Fruit fly (Drosophila melanogaster) whole organism, prepupa: ENCODE measurements around the gene CG17145.

ENCODE experiments used
- CG10631 ChIP-seq: fragments of 200-800 bp; sonication (Bioruptor generic); optimal IDR thresholded peaks from 2 replicates; lab custom pipeline; 2016; ENCODE audit warnings: missing biosample characterization, missing genetic modification characterization
- CG10669 ChIP-seq: fragments of 200-800 bp; sonication (Bioruptor generic); optimal IDR thresholded peaks from 3 replicates; lab custom pipeline; 2018; ENCODE audit warnings: missing biosample characterization, mild to moderate bottlenecking, missing genetic modification characterization, moderate library complexity
- CG11294 ChIP-seq: fragments of 200-800 bp; sonication (Bioruptor generic); IDR thresholded peaks from 2 replicates; pipeline ENCODE4 v1.3.6; 2022; ENCODE audit warnings: missing biosample characterization, missing genetic modification characterization
- CG11902 ChIP-seq: fragments of 200-800 bp; sonication (Bioruptor generic); optimal IDR thresholded peaks from 3 replicates; lab custom pipeline; 2016; ENCODE audit warnings: missing biosample characterization, missing genetic modification characterization
- CG15336 ChIP-seq: fragments of 200-800 bp; sonication (Bioruptor generic); IDR thresholded peaks from 2 replicates; pipeline ENCODE4 v1.3.6; 2022; ENCODE audit warnings: missing biosample characterization, missing genetic modification characterization
- CG16779 ChIP-seq: fragments of 200-800 bp; sonication (Bioruptor generic); optimal IDR thresholded peaks from 3 replicates; lab custom pipeline; 2017; ENCODE audit warnings: missing biosample characterization, mild to moderate bottlenecking, missing genetic modification characterization
- CG32006 ChIP-seq: fragments of 200-800 bp; sonication (Bioruptor generic); optimal IDR thresholded peaks from 3 replicates; lab custom pipeline; 2017; ENCODE audit warnings: missing biosample characterization, mild to moderate bottlenecking, missing genetic modification characterization
- CG34406 ChIP-seq: fragments of 200-800 bp; sonication (Bioruptor generic); optimal IDR thresholded peaks from 3 replicates; lab custom pipeline; 2016; ENCODE audit warnings: missing biosample characterization, missing genetic modification characterization
- CG4318 ChIP-seq: fragments of 200-800 bp; sonication (Bioruptor generic); optimal IDR thresholded peaks from 3 replicates; lab custom pipeline; 2017; ENCODE audit warnings: missing biosample characterization, mild to moderate bottlenecking, missing genetic modification characterization
- CG6163 ChIP-seq: fragments of 200-800 bp; sonication (Bioruptor generic); IDR thresholded peaks from 3 replicates; pipeline ENCODE4 v1.3.6; 2022; ENCODE audit warnings: missing biosample characterization, missing genetic modification characterization
- CG6808 ChIP-seq: fragments of 200-800 bp; sonication (Bioruptor generic); optimal IDR thresholded peaks from 3 replicates; lab custom pipeline; 2017; ENCODE audit warnings: missing biosample characterization, missing genetic modification characterization, mild to moderate bottlenecking, moderate library complexity, missing genetic modification reagents
- CG6854 ChIP-seq: fragments of 200-800 bp; sonication (Bioruptor generic); optimal IDR thresholded peaks from 2 replicates; lab custom pipeline; 2017; ENCODE audit warnings: missing biosample characterization, mild to moderate bottlenecking, missing genetic modification characterization
- CG8119 ChIP-seq: fragments of 200-800 bp; sonication (Bioruptor generic); IDR thresholded peaks from 3 replicates; pipeline ENCODE4 v1.3.6; 2022; ENCODE audit warnings: missing biosample characterization, missing genetic modification characterization
- CG8319 ChIP-seq: fragments of 200-800 bp; sonication (Bioruptor generic); optimal IDR thresholded peaks from 3 replicates; lab custom pipeline; 2016; ENCODE audit warnings: missing biosample characterization, missing genetic modification characterization
- CG9139 ChIP-seq: fragments of 200-800 bp; sonication (Bioruptor generic); optimal IDR thresholded peaks from 3 replicates; lab custom pipeline; 2017; ENCODE audit warnings: missing biosample characterization, mild to moderate bottlenecking, missing genetic modification characterization
- Eip78C ChIP-seq: fragments of 200-800 bp; sonication (Bioruptor generic); peaks from one replicate; lab custom pipeline; 2016; ENCODE audit warnings: missing biosample characterization, missing genetic modification characterization
- Eip93F ChIP-seq: fragments of 200-800 bp; sonication (Bioruptor generic); optimal IDR thresholded peaks from 2 replicates; lab custom pipeline; 2016; ENCODE audit warnings: missing biosample characterization, mild to moderate bottlenecking, missing genetic modification characterization
- Ets21C ChIP-seq: fragments of 200-800 bp; sonication (Bioruptor generic); optimal IDR thresholded peaks from 3 replicates; lab custom pipeline; 2016; ENCODE audit warnings: missing biosample characterization, missing genetic modification characterization
- Ets96B ChIP-seq: fragments of 200-800 bp; optimal IDR thresholded peaks from 2 replicates; lab custom pipeline; 2019; ENCODE audit warnings: missing biosample characterization, mild to moderate bottlenecking, missing genetic modification characterization, moderate library complexity
- Smox ChIP-seq: fragments of 200-800 bp; sonication (Bioruptor generic); optimal IDR thresholded peaks from 3 replicates; lab custom pipeline; 2016; ENCODE audit warnings: missing biosample characterization, missing genetic modification characterization
- Sox102F ChIP-seq: fragments of 200-800 bp; sonication (Bioruptor generic); optimal IDR thresholded peaks from 2 replicates; lab custom pipeline; 2016; ENCODE audit warnings: missing biosample characterization, mild to moderate bottlenecking, missing genetic modification characterization
- Sox14 ChIP-seq: fragments of 200-800 bp; sonication (Bioruptor generic); optimal IDR thresholded peaks from 3 replicates; lab custom pipeline; 2016; ENCODE audit warnings: missing biosample characterization, missing genetic modification characterization
- Sox15 ChIP-seq: fragments of 200-800 bp; sonication (Bioruptor generic); optimal IDR thresholded peaks from 3 replicates; lab custom pipeline; 2016; ENCODE audit warnings: missing biosample characterization, missing genetic modification characterization
- achi ChIP-seq: fragments of 200-800 bp; sonication (Bioruptor generic); optimal IDR thresholded peaks from 3 replicates; lab custom pipeline; 2016; ENCODE audit warnings: missing biosample characterization, missing genetic modification characterization
- acj6 ChIP-seq: fragments of 200-800 bp; sonication (Bioruptor generic); optimal IDR thresholded peaks from 3 replicates; lab custom pipeline; 2016; ENCODE audit warnings: missing biosample characterization, missing genetic modification characterization
- cyc ChIP-seq: fragments of 200-800 bp; sonication (Bioruptor generic); optimal IDR thresholded peaks from 3 replicates; lab custom pipeline; 2016; ENCODE audit warnings: missing biosample characterization, missing genetic modification characterization
- dsx ChIP-seq: fragments of 200-800 bp; optimal IDR thresholded peaks from 3 replicates; lab custom pipeline; 2019; ENCODE audit warnings: missing biosample characterization, mild to moderate bottlenecking, missing genetic modification characterization, moderate library complexity; ENCODE audit not compliant: poor library complexity, severe bottlenecking
- eg ChIP-seq: fragments of 200-800 bp; sonication (Bioruptor generic); IDR thresholded peaks from 3 replicates; pipeline ENCODE4 v1.3.6; 2022; ENCODE audit warnings: missing biosample characterization, missing genetic modification characterization
- esn ChIP-seq: fragments of 200-800 bp; sonication (Bioruptor generic); optimal IDR thresholded peaks from 2 replicates; lab custom pipeline; 2016; ENCODE audit warnings: missing biosample characterization, mild to moderate bottlenecking, missing genetic modification characterization, moderate library complexity
- fd59A ChIP-seq: fragments of 200-800 bp; sonication (Bioruptor generic); optimal IDR thresholded peaks from 2 replicates; lab custom pipeline; 2017; ENCODE audit warnings: missing biosample characterization, mild to moderate bottlenecking, missing genetic modification characterization, missing genetic modification reagents
- fd85E ChIP-seq: fragments of 200-800 bp; sonication (Bioruptor generic); optimal IDR thresholded peaks from 3 replicates; lab custom pipeline; 2016; ENCODE audit warnings: missing biosample characterization, missing genetic modification characterization
- fkh ChIP-seq: fragments of 200-800 bp; sonication (Bioruptor generic); optimal IDR thresholded peaks from 3 replicates; lab custom pipeline; 2017; ENCODE audit warnings: missing biosample characterization, mild to moderate bottlenecking, missing genetic modification characterization, moderate library complexity
- net ChIP-seq: fragments of 200-800 bp; sonication (Bioruptor generic); optimal IDR thresholded peaks from 3 replicates; lab custom pipeline; 2016; ENCODE audit warnings: missing biosample characterization, missing genetic modification characterization
- salr ChIP-seq, 2 experiments: fragments of 200-800 bp; sonication (Bioruptor generic); optimal IDR thresholded peaks; 3 replicates each; lab custom pipeline; 2016 to 2018; ENCODE audit warnings: missing biosample characterization in 2 of 2, missing genetic modification characterization in 2 of 2, mild to moderate bottlenecking in 1 of 2
- ss ChIP-seq, 2 experiments: fragments of 200-800 bp; sonication (Bioruptor generic); optimal IDR thresholded peaks; 2 replicates in 1 of 2; 3 replicates in 1 of 2; lab custom pipeline; 2017 to 2018; ENCODE audit warnings: mild to moderate bottlenecking in 2 of 2, missing biosample characterization in 2 of 2, missing genetic modification characterization in 2 of 2, moderate library complexity in 1 of 2
- svp ChIP-seq: fragments of 200-800 bp; sonication (Bioruptor generic); peaks from one replicate; lab custom pipeline; 2016; ENCODE audit warnings: missing biosample characterization, missing genetic modification characterization
- topi ChIP-seq: fragments of 200-800 bp; sonication (Bioruptor generic); optimal IDR thresholded peaks from 3 replicates; lab custom pipeline; 2016; ENCODE audit warnings: missing biosample characterization, missing genetic modification characterization
- vri ChIP-seq: fragments of 200-800 bp; sonication (Bioruptor generic); optimal IDR thresholded peaks from 3 replicates; lab custom pipeline; 2016; ENCODE audit warnings: missing biosample characterization, mild to moderate bottlenecking, missing genetic modification characterization

CG17145 gene

DNA sequence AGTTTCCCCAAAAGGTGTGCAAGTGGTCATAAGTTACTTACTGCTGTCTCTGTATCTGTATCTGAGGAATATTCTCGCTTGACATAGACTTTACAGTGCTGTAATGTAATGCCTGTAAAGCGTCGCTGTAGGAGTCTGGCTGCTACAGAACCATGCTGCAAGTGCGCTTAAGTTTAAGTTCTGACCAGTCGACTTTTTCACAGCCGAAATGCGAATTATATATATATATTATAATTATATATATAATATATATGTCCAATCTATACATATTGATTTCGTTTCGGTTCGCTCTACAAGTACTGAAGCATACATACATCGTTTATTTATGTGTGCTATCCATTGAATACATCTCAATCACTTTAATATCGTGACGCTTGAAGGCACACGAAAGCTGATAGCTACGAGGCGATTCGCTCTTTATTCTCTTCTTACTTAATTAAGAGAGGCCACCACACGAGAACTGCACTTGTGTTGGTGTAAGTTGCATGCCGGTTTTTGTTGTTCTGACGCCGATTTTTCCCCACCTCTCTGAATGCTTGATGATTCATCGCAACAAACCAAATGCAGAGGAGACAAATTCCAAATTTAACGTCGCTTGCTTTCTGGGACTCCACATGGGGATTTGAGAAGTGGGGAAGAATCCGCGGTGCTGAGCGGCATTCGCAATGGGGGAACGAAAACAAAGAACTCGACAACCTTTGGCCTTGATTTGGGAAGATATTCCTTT is 35.2 kb upstream of the CG17145 start:
- TF ChIP-seq CG10631 (peak; percentile 21), topi (GFP tag; lab: Kevin White, UChicago) (no peak), Smox (GFP tag; lab: Kevin White, UChicago) (no peak), Sox102F (GFP tag; lab: Kevin White, UChicago) (peak; percentile 30), dsx (peak; percentile 42), acj6 (GFP tag; lab: Kevin White, UChicago) (no peak), fd59A (no peak), eg (GFP tag; lab: Robert Waterston, UW) (0 out of 3 replicates have a peak, but pooled peaks have one; percentile 8), CG15336 (GFP tag; lab: Robert Waterston, UW) (no peak), CG10669 (GFP tag; lab: Kevin White, UChicago) (no peak), CG34406 (GFP tag; lab: Kevin White, UChicago) (peak; percentile 33), CG11902 (GFP tag; lab: Kevin White, UChicago) (no peak), CG11294 (GFP tag; lab: Robert Waterston, UW) (no peak), Ets96B (tag; lab: Kevin White, UChicago) (no peak), salr (GFP tag; optimal IDR thresholded peaks at IDR 0.05; lab: Kevin White, UChicago) (no peak), Sox15 (GFP tag; lab: Kevin White, UChicago) (no peak), CG6808 (GFP tag; lab: Kevin White, UChicago) (peak; percentile 24), achi (GFP tag; lab: Kevin White, UChicago) (no peak), net (GFP tag; lab: Kevin White, UChicago) (peak; percentile 46), fkh (GFP tag; lab: Kevin White, UChicago) (peak; percentile 41), CG32006 (GFP tag; lab: Kevin White, UChicago) (peak; percentile 12), vri (GFP tag; lab: Kevin White, UChicago) (peak; percentile 28), CG9139 (no peak), Ets21C (GFP tag; lab: Kevin White, UChicago) (no peak), cyc (no peak), ss (GFP tag; optimal IDR thresholded peaks at IDR 0.05; lab: Kevin White, UChicago) (peak; percentile 57 to 83), CG8119 (GFP tag; lab: Robert Waterston, UW) (no peak), CG4318 (GFP tag; lab: Kevin White, UChicago) (no peak), esn (no peak), Sox14 (peak; percentile 55), CG6163 (GFP tag; lab: Robert Waterston, UW) (peak; percentile 50; the same call in 2 of the 3 replicates), svp (peak; percentile 79), CG16779 (peak; percentile 17)
- TF ChIP-seq, all 60 proteins: peak for 15

DNA sequence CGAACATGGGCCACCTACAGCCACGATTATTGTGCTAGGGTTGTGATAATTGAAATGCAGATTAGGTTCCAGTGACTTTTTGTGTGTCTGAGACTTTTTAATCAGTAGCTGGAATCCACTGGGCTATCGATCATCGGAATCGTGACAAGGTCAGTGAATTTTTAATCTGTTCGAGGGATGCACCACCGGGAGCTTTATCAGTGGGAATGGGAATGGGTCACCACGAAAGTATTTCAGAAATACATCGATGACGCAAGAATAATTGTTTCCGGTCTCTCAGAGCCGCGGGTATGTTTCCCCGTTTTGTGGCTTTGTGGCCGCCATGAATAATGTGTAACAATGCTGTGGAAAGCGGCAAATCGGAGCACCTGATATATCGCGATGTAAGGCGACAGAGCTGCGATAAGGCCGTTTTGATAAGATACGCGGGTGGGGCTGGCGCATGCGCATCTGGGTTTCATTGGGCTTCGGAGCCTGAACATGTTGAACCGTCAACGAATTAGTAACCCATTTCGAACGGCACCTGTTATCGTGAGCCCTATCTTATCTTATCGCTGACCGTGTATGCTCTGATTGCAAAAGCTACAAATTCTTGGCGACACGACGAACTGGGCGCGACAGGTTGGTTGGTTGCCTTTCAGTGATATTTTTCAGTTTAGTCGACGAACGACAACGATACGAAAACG is 33.6 kb upstream of the CG17145 start, which contains the start of gene Ssk:
TSS of gene Ssk (plus strand) at position 638 of the 686 bp plus-strand sequence.
- TF ChIP-seq Ets21C (GFP tag; lab: Kevin White, UChicago): no peak
- no peak for TF ChIP-seq dsx
- TF ChIP-seq topi (GFP tag; lab: Kevin White, UChicago): no peak
- TF ChIP-seq CG6808 (GFP tag; lab: Kevin White, UChicago): no peak
- peak; percentile 21 for TF ChIP-seq CG6854
- TF ChIP-seq svp: peak; percentile 89
- TF ChIP-seq CG8119 (GFP tag; lab: Robert Waterston, UW): peak; percentile 43; the same call in 1 of the 3 replicates
- TF ChIP-seq Eip78C (GFP tag; lab: Kevin White, UChicago): peak; percentile 76
- TF ChIP-seq fd85E: peak; percentile 26
- TF ChIP-seq cyc: no peak
- peak; percentile 37; the same call in 2 of the 3 replicates for TF ChIP-seq CG6163 (GFP tag; lab: Robert Waterston, UW)
- TF ChIP-seq eg (GFP tag; lab: Robert Waterston, UW): no peak
- TF ChIP-seq esn: no peak
- peak; percentile 10 for TF ChIP-seq CG8319
- peak; percentile 89 for TF ChIP-seq Eip93F (GFP tag; lab: Kevin White, UChicago)
- peak; percentile 61 for TF ChIP-seq vri (GFP tag; lab: Kevin White, UChicago)
